Worm (Caenorhabditis elegans) whole organism, L2 larva: ENCODE data around the gene atln-2.

ENCODE experiments used
- ZK546.5 ChIP-seq: sonication (generic microtip); optimal IDR thresholded peaks from 2 replicates; lab custom pipeline; 2017; ENCODE audit warnings: missing biosample characterization, missing genetic modification characterization
- aly-2 ChIP-seq: fragments of 150-350 bp; optimal IDR thresholded peaks from 2 replicates; lab custom pipeline; 2014; ENCODE audit warnings: missing biosample characterization, missing genetic modification characterization
- ama-1 ChIP-seq: fragments of 150-350 bp; optimal IDR thresholded peaks from 2 replicates; lab custom pipeline; 2018; ENCODE audit warnings: inconsistent platforms
- nhr-12 ChIP-seq: fragments of 150-350 bp; optimal IDR thresholded peaks from 2 replicates; lab custom pipeline; 2014; ENCODE audit warnings: missing biosample characterization, missing genetic modification characterization
- nhr-77 ChIP-seq: fragments of 150-350 bp; optimal IDR thresholded peaks from 2 replicates; lab custom pipeline; 2014; ENCODE audit warnings: missing biosample characterization, missing genetic modification characterization
- ztf-1 ChIP-seq: fragments of 200-800 bp; sonication (Bioruptor generic); conservative IDR thresholded peaks from 2 replicates; pipeline ENCODE4 v1.3.6; 2022; ENCODE audit warnings: missing genetic modification characterization, missing compliant biosample characterization

ce11 chrIV:14950468-14950867 lies 30.9 kb upstream of the atln-2 start, which contains the start of gene Y41E3.22:
- no peak for TF ChIP-seq nhr-12 (tag; lab: Kevin White, UChicago)
- no peak for TF ChIP-seq ZK546.5 (tag; lab: Kevin White, UChicago)
- no peak for TF ChIP-seq aly-2 (tag; lab: Kevin White, UChicago)
- TF ChIP-seq ama-1: no peak
- TF ChIP-seq nhr-77 (tag; lab: Kevin White, UChicago): no peak
- no peak for TF ChIP-seq ztf-1 (GFP tag; lab: Robert Waterston, UW)
